Fruit fly (Drosophila melanogaster) whole organism: ENCODE measurements around the gene CG6793.

Experiments used
- CG8478 ChIP-seq: fragments of >200 bp; optimal IDR thresholded peaks from 2 replicates; lab custom pipeline; 2018; ENCODE audit warnings: inconsistent platforms
- Dll ChIP-seq: fragments of >200 bp; optimal IDR thresholded peaks from 2 replicates; lab custom pipeline; 2017
- EcR ChIP-seq, 2 experiments: fragments of >200 bp; optimal IDR thresholded peaks; 2 replicates each; lab custom pipeline; 2017; ENCODE audit warnings: missing biosample characterization in 2 of 2, missing genetic modification characterization in 2 of 2, missing genetic modification reagents in 2 of 2
- pan ChIP-seq: fragments of >200 bp; optimal IDR thresholded peaks from 2 replicates; lab custom pipeline; 2017
- psq ChIP-seq: fragments of >200 bp; optimal IDR thresholded peaks from 2 replicates; lab custom pipeline; 2017
- usp ChIP-seq: fragments of >200 bp; optimal IDR thresholded peaks from 2 replicates; lab custom pipeline; 2017; ENCODE audit warnings: missing biosample characterization, missing genetic modification characterization, mixed read lengths

Gene CG6793

DNA sequence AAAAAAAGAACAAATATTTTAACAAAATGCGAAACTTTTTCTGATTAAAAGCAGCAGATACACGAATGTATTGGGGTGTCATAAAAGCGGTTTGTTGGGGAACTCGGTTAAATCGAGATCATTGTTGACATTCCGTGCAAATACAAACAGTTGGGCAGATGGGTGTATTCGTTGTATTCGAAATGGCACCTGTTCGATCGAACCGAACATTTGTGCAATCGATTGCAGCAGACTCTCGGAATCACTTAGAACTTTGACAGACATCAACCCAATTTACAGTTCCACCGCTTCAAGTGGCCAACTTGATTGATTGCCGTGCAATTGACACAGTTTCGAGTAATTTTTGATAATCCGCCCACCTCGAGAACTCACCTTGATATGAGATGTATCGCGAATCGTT lies 38.2 kb downstream of the CG6793 start:
- TF ChIP-seq EcR (GFP tag; optimal IDR thresholded peaks at IDR 0.05; lab: Kevin White, UChicago) (no peak), usp (GFP tag; lab: Kevin White, UChicago) (no peak), pan (lab: Kevin White, UChicago) (no peak), Dll (no peak), psq (lab: Kevin White, UChicago) (no peak), CG8478 (lab: Kevin White, UChicago) (no peak)

DNA sequence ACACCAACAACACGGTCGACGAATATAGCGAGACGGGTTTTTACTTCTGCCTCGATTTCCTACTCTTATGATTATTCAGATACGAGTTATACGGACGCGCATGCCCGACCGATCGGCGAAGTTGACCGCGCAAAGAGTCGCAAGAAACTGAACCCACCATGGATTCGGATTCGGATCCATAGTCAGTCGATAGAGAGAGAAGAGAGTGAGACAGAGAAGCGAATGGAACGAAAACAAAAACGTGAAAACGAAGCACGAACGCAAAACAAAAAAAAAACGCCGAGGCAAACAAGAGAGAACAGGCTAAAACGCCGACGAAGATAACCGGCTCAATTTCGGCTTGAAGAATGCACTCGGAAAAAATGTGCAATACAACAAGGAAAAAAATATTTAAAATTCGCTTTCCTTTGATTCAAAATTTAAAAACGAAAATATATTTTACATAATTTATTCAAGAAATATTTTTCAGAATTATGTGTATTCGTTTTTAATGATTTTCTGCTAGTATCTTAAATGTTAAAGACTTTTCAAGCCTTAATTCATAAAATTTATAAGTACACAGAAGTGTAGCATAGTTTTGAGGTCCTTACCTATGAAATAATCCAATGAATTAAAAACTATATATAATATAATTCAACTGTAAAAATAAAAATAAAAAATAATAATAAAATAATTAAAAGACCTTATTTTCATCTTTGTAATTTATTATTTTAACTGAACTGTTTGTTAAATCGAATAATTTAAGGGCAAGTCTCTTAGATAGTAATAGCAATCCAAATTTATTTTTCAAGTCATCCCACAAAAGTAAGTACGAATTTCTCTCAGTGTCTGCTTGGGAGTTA lies 39.7 kb downstream of the CG6793 start, which contains the start of gene Sema5c:
TSS of gene Sema5c (minus strand) at position 152 of the 842 bp plus-strand sequence.
- no peak for TF ChIP-seq CG8478 (lab: Kevin White, UChicago)
- no peak for TF ChIP-seq usp (GFP tag; lab: Kevin White, UChicago)
- TF ChIP-seq Dll, result no peak
- no peak for TF ChIP-seq psq (lab: Kevin White, UChicago)
- TF ChIP-seq EcR (GFP tag; optimal IDR thresholded peaks at IDR 0.05; lab: Kevin White, UChicago), result no peak
- TF ChIP-seq pan (lab: Kevin White, UChicago), result no peak

DNA sequence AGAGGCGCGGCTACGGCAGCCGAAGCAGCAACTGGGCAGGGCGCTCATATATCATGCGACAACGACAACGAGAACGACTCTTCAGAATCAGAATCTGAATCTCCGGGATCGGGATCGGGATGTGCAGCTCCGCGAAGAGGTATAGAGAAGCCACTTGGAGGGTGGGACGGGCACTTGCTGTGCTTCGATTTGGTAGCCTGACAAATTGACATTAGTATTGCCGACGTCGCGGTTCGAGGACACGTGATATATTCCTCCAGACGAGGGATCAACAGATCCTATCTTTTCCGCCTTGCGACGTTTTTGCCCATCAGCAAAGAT lies 40.3 kb downstream of the CG6793 start:
- no peak for TF ChIP-seq usp (GFP tag; lab: Kevin White, UChicago)
- TF ChIP-seq CG8478 (lab: Kevin White, UChicago), result no peak
- TF ChIP-seq pan (lab: Kevin White, UChicago), result no peak
- TF ChIP-seq Dll, result no peak
- no peak for TF ChIP-seq psq (lab: Kevin White, UChicago)
- no peak for TF ChIP-seq EcR (GFP tag; optimal IDR thresholded peaks at IDR 0.05; lab: Kevin White, UChicago)

DNA sequence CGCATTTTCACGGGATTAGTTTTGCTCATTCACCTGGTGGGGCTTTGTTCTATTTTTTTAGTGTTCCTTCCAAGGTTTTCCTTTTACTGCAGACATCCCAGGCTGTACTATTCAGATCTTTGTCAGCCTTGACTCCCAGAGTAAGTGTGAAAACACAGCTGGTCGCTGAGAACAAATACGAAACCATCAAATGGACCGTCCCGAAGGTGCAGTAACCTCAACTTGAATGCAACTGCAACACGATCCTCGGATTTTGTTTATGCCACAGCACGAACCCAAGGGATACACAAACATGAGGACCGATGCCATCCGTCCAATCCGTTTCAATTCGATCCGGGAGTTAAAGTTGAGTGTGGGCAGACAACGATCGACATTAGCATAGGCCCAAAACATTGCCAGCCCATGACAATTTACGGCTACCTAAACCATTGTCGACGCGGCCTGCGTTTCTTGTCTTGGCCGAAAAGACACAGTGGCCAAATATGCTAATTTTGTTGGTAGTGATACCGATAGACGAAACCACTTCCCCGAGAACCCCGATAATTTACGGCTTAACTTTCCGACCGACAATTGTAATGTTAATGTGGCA lies 41.0 kb downstream of the CG6793 start:
- no peak for TF ChIP-seq psq (lab: Kevin White, UChicago)
- no peak for TF ChIP-seq pan (lab: Kevin White, UChicago)
- TF ChIP-seq EcR (GFP tag; optimal IDR thresholded peaks at IDR 0.05; lab: Kevin White, UChicago), result no peak
- no peak for TF ChIP-seq Dll
- TF ChIP-seq CG8478 (lab: Kevin White, UChicago), result no peak
- TF ChIP-seq usp (GFP tag; lab: Kevin White, UChicago), result no peak

DNA sequence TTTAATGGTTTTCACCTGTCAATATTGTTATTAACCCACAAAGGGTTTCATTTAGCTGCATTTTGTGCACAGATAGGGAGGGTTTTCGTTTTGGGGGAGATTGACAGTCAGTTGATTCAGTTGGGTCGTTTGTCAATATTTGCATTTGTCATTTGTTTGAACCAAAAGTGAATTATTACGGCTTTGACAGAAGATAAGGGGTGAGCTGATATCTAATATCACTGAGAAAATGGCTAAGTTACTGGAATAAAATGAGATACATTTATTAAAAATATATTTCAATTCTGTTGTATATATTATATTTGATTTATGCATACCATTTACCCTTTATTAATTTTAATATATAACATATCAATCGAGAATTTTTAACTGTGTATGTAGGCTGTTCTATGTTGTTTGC lies 41.7 kb downstream of the CG6793 start:
- TF ChIP-seq usp (GFP tag; lab: Kevin White, UChicago) (no peak), CG8478 (lab: Kevin White, UChicago) (no peak), psq (lab: Kevin White, UChicago) (no peak), Dll (no peak), EcR (GFP tag; optimal IDR thresholded peaks at IDR 0.05; lab: Kevin White, UChicago) (no peak), pan (lab: Kevin White, UChicago) (no peak)

DNA sequence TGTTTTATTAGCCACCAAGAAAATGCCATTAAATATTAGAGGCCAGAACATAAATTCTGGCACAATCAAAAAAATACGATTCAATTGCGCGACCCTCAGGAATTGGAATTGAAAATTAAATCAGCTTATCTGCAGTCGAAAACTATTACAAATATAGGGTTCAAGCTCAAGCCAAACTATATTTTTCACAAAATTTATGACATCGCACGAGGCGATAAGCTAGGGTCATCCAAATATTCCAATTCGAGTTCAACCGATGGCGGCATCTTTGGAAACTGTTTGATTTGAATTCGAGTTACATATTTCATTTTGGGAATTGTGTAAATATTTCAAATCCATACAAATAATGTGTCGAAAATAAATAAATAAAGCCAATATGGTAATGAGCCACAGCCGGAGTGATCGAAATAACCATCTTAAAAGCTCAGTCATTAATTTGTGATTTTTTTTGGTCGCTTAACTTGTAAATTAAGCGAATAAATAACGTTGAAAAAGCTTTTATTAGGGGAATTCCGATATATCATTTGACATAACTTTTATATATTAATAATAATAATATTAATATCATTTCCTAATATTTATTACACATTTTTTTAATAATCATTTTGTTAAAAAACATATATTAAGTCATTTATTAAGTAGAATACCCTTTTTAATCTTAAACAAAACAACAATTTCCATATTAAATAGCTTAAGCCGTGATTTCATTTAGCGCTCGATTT lies 42.9 kb downstream of the CG6793 start:
- TF ChIP-seq Dll (no peak), EcR (GFP tag; optimal IDR thresholded peaks at IDR 0.05; lab: Kevin White, UChicago) (no peak), psq (lab: Kevin White, UChicago) (no peak), pan (lab: Kevin White, UChicago) (no peak), CG8478 (lab: Kevin White, UChicago) (no peak), usp (GFP tag; lab: Kevin White, UChicago) (no peak)

DNA sequence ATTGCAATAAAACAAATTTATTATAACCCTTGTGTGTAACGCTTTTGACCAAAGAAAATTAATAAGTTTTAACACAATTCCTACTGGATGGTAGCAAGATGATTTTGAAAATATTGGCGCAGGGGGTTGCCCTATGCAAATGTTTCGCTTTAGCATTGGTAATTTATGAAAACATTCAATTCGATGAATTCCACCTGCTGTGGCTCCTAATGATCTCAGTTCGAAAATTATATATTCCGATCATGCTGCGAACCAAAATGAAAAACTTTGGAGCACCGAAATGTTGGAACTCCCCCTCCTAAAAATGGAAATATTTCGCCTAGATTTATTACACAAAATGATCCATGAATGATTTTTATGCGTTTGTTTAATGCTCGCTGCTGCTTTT lies 43.5 kb downstream of the CG6793 start:
- TF ChIP-seq psq (lab: Kevin White, UChicago) (no peak), pan (lab: Kevin White, UChicago) (no peak), usp (GFP tag; lab: Kevin White, UChicago) (no peak), EcR (GFP tag; optimal IDR thresholded peaks at IDR 0.05; lab: Kevin White, UChicago) (no peak), CG8478 (lab: Kevin White, UChicago) (no peak), Dll (no peak)

DNA sequence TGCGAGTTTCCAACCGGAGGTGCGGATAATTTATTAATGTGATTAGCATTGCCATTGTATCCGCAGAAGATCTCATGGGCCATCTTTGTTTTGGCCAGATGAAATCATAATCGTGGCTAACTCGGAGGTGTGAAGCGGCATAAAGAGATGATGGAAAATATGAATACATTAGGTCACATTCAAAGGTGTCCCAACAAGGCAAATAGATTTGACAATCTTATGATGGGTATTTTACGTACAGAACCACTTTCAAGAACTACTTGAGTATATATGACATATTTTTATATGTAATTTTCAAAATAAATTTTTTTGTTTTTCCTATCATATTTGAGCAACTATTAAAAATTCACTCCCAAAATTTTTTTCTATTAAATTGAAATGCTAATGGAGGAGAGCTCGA lies 46.1 kb downstream of the CG6793 start, which contains the start of gene CG17154:
TSS of gene CG17154 (plus strand) at position 301 of the 400 bp plus-strand sequence.
- no peak for TF ChIP-seq psq (lab: Kevin White, UChicago)
- no peak for TF ChIP-seq EcR (GFP tag; optimal IDR thresholded peaks at IDR 0.05; lab: Kevin White, UChicago)
- TF ChIP-seq pan (lab: Kevin White, UChicago), result no peak
- TF ChIP-seq usp (GFP tag; lab: Kevin White, UChicago), result no peak
- TF ChIP-seq Dll, result no peak
- TF ChIP-seq CG8478 (lab: Kevin White, UChicago), result no peak

DNA sequence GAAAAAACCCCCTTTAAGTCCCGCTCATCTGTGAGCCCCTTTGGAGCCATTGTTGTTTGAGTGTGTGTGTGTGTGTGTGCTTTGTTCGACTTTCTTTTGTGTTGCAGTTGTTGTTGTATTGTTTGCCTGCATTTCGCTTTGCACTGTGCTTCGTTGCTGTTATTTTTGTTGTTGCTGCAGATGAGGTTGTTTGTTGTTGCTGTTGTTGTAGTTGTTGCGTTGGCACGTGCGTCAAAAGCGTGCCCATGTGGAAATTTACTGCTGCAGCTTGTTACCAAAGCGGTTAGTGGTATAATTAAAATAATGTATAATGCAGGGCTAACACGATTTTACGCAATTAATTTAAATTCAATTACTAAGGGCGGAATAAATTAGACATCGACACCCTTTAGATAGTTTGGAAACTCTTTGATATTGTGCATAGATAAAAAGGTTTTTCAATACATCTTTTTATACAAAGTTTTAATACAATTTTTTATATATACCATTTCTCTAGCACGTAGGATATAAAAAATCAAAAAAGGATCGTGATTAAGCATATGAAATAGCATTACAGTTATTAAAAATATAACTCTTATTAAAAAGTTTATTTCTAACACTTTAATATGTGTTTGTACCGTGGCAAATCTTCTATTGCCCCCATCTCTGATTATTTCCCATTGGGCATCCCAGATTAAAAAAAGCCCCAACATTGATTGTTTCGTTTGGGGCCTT lies 48.2 kb downstream of the CG6793 start:
- TF ChIP-seq usp (GFP tag; lab: Kevin White, UChicago) (no peak), pan (lab: Kevin White, UChicago) (no peak), CG8478 (lab: Kevin White, UChicago) (no peak), Dll (no peak), EcR (GFP tag; optimal IDR thresholded peaks at IDR 0.05; lab: Kevin White, UChicago) (no peak), psq (lab: Kevin White, UChicago) (no peak)

DNA sequence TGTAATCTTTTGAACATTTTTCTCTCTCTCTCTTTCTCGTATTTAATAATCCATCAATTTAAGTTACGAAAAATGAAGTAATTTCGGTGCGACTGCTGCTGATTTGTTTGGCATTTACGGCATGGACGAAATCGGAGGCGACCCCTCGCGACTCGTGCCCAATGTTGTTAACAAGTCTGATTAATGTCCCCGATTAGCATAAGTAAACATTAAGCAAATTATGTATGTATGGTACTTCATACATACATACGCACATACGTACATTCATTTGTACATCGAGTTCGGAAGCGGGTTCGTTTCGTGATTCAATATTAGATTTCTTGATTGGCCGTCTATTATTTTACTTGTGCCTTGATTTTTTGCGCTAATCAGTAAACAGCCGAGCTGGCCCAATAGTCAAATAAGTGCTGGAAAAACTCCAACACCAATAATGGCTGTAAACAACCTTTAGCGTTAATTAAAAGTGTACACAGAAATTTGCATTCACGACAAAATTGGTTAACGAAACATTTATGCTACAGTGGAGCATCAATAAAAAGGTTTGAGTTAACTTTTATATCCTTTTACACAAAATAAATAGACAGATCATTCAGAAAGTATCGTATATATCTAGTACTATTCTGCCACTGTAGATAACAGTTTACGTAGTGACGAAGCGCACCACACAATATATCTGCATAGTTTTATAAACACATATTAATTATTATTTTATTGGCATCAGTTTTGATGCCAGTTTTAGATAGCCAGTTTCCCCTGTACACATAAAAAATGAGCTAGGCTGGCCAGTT lies 48.9 kb downstream of the CG6793 start:
- no peak for TF ChIP-seq EcR (GFP tag; optimal IDR thresholded peaks at IDR 0.05; lab: Kevin White, UChicago)
- no peak for TF ChIP-seq psq (lab: Kevin White, UChicago)
- TF ChIP-seq pan (lab: Kevin White, UChicago), result no peak
